Worm (Caenorhabditis elegans) whole organism, L3 larva: ENCODE measurements around the gene casy-1.

ENCODE experiments used
- R02D3.7 ChIP-seq: fragments of 150-350 bp; optimal IDR thresholded peaks from 2 replicates; lab custom pipeline; 2014; ENCODE audit warnings: missing biosample characterization, missing genetic modification characterization
- ZK546.5 ChIP-seq: sonication (generic microtip); optimal IDR thresholded peaks from 2 replicates; lab custom pipeline; 2017; ENCODE audit warnings: missing biosample characterization, missing genetic modification characterization
- aly-2 ChIP-seq: fragments of 150-350 bp; optimal IDR thresholded peaks from 2 replicates; lab custom pipeline; 2014; ENCODE audit warnings: missing biosample characterization, missing genetic modification characterization
- ama-1 ChIP-seq: fragments of 150-350 bp; optimal IDR thresholded peaks from 2 replicates; lab custom pipeline; 2018
- ceh-16 ChIP-seq: sonication (generic microtip); optimal IDR thresholded peaks from 2 replicates; lab custom pipeline; 2017; ENCODE audit warnings: missing biosample characterization, missing genetic modification characterization
- ceh-28 ChIP-seq: fragments of 150-350 bp; optimal IDR thresholded peaks from 2 replicates; lab custom pipeline; 2014; ENCODE audit warnings: missing biosample characterization, missing genetic modification reagents, missing genetic modification characterization
- ceh-82 ChIP-seq: fragments of 150-350 bp; optimal IDR thresholded peaks from 2 replicates; lab custom pipeline; 2014; ENCODE audit warnings: missing biosample characterization, missing genetic modification characterization
- ceh-9 ChIP-seq: sonication (generic microtip); optimal IDR thresholded peaks from 2 replicates; lab custom pipeline; 2018; ENCODE audit warnings: missing biosample characterization, missing genetic modification characterization
- daf-12 ChIP-seq: fragments of 150-350 bp; optimal IDR thresholded peaks from 2 replicates; lab custom pipeline; 2014; ENCODE audit warnings: missing biosample characterization, missing genetic modification reagents, missing genetic modification characterization
- egl-27 ChIP-seq: sonication (generic microtip); optimal IDR thresholded peaks from 4 replicates; lab custom pipeline; 2017; ENCODE audit warnings: missing biosample characterization, missing genetic modification reagents, missing genetic modification characterization
- egl-5 ChIP-seq: fragments of 150-350 bp; optimal IDR thresholded peaks from 2 replicates; lab custom pipeline; 2017; ENCODE audit warnings: missing biosample characterization, missing genetic modification reagents, missing genetic modification characterization, inconsistent platforms
- elt-1 ChIP-seq: fragments of 150-350 bp; optimal IDR thresholded peaks from 2 replicates; lab custom pipeline; 2014; ENCODE audit warnings: missing biosample characterization, missing genetic modification characterization
- elt-2 ChIP-seq: sonication (generic microtip); optimal IDR thresholded peaks from 2 replicates; lab custom pipeline; 2016; ENCODE audit warnings: missing genetic modification reagents, mild to moderate bottlenecking, missing genetic modification characterization, missing compliant biosample characterization
- elt-3 ChIP-seq, 3 experiments: fragments of 150-350 bp in 1 of 3; sonication (generic microtip) in 2 of 3; optimal IDR thresholded peaks; 2 replicates in 2 of 3; 4 replicates in 1 of 3; lab custom pipeline; 2014 to 2017; ENCODE audit warnings: missing biosample characterization in 3 of 3, missing genetic modification characterization in 3 of 3
- eor-1 ChIP-seq, 2 experiments: fragments of 150-350 bp; optimal IDR thresholded peaks; 2 replicates each; lab custom pipeline; 2014 to 2018; ENCODE audit warnings: missing biosample characterization in 2 of 2, missing genetic modification characterization in 2 of 2
- fkh-10 ChIP-seq: sonication (generic microtip); optimal IDR thresholded peaks from 2 replicates; lab custom pipeline; 2017; ENCODE audit warnings: missing biosample characterization, missing genetic modification reagents, missing genetic modification characterization
- fkh-2 ChIP-seq: fragments of 150-350 bp; optimal IDR thresholded peaks from 2 replicates; lab custom pipeline; 2014; ENCODE audit warnings: missing biosample characterization, missing genetic modification reagents, missing genetic modification characterization
- fos-1 ChIP-seq: fragments of 150-350 bp; optimal IDR thresholded peaks from 2 replicates; lab custom pipeline; 2014; ENCODE audit warnings: missing biosample characterization, missing genetic modification characterization
- jun-1 ChIP-seq: fragments of 150-350 bp; optimal IDR thresholded peaks from 2 replicates; lab custom pipeline; 2014; ENCODE audit warnings: missing biosample characterization, missing genetic modification reagents, missing genetic modification characterization
- lin-15B ChIP-seq: fragments of 150-350 bp; optimal IDR thresholded peaks from 2 replicates; lab custom pipeline; 2014; ENCODE audit warnings: missing biosample characterization, missing genetic modification characterization
- lin-39 ChIP-seq: fragments of 150-350 bp; optimal IDR thresholded peaks from 2 replicates; lab custom pipeline; 2018; ENCODE audit warnings: missing biosample characterization, missing genetic modification reagents, missing genetic modification characterization
- lsy-12 ChIP-seq: sonication (generic microtip); optimal IDR thresholded peaks from 2 replicates; lab custom pipeline; 2016; ENCODE audit warnings: mild to moderate bottlenecking, missing genetic modification characterization, missing compliant biosample characterization
- mdl-1 ChIP-seq: fragments of 150-350 bp; optimal IDR thresholded peaks from 2 replicates; lab custom pipeline; 2014; ENCODE audit warnings: missing biosample characterization, missing genetic modification characterization
- mml-1 ChIP-seq: fragments of 150-350 bp; sonication (generic microtip); optimal IDR thresholded peaks from 3 replicates; lab custom pipeline; 2014; ENCODE audit warnings: missing biosample characterization, missing genetic modification characterization
- nfya-1 ChIP-seq: sonication (generic microtip); optimal IDR thresholded peaks from 2 replicates; lab custom pipeline; 2017; ENCODE audit warnings: missing genetic modification characterization, mild to moderate bottlenecking, missing compliant biosample characterization, antibody characterized with exemption, moderate library complexity; ENCODE audit not compliant: insufficient read depth
- nhr-11 ChIP-seq: fragments of 150-350 bp; optimal IDR thresholded peaks from 2 replicates; lab custom pipeline; 2014; ENCODE audit warnings: missing biosample characterization, missing genetic modification characterization
- nhr-23 ChIP-seq: fragments of 150-350 bp; optimal IDR thresholded peaks from 2 replicates; lab custom pipeline; 2014; ENCODE audit warnings: missing biosample characterization, missing genetic modification reagents, missing genetic modification characterization
- nhr-237 ChIP-seq: fragments of 150-350 bp; optimal IDR thresholded peaks from 2 replicates; lab custom pipeline; 2014; ENCODE audit warnings: missing biosample characterization, missing genetic modification characterization
- nhr-25 ChIP-seq: sonication (generic microtip); optimal IDR thresholded peaks from 2 replicates; lab custom pipeline; 2017; ENCODE audit warnings: missing biosample characterization, missing genetic modification characterization
- nhr-43 ChIP-seq: sonication (generic microtip); optimal IDR thresholded peaks from 2 replicates; lab custom pipeline; 2016; ENCODE audit warnings: mild to moderate bottlenecking, missing genetic modification characterization, missing compliant biosample characterization; ENCODE audit not compliant: poor library complexity, severe bottlenecking
- nhr-67 ChIP-seq: fragments of 150-350 bp; optimal IDR thresholded peaks from 2 replicates; lab custom pipeline; 2014; ENCODE audit warnings: missing biosample characterization, missing genetic modification characterization
- nhr-76 ChIP-seq: fragments of 150-350 bp; sonication (generic microtip); optimal IDR thresholded peaks from 5 replicates; lab custom pipeline; 2014; ENCODE audit warnings: missing biosample characterization, missing genetic modification characterization
- nhr-77 ChIP-seq: fragments of 150-350 bp; optimal IDR thresholded peaks from 2 replicates; lab custom pipeline; 2014; ENCODE audit warnings: missing biosample characterization, missing genetic modification characterization
- pha-4 ChIP-seq: fragments of 150-350 bp; optimal IDR thresholded peaks from 2 replicates; lab custom pipeline; 2014; ENCODE audit warnings: missing biosample characterization, missing genetic modification reagents, missing genetic modification characterization
- pqm-1 ChIP-seq: fragments of 150-350 bp; optimal IDR thresholded peaks from 2 replicates; lab custom pipeline; 2017; ENCODE audit warnings: missing biosample characterization, missing genetic modification characterization, inconsistent platforms
- sea-2 ChIP-seq: fragments of 150-350 bp; sonication (generic microtip); optimal IDR thresholded peaks from 4 replicates; lab custom pipeline; 2014; ENCODE audit warnings: missing biosample characterization, missing genetic modification reagents, missing genetic modification characterization
- skn-1 ChIP-seq: fragments of 150-350 bp; optimal IDR thresholded peaks from 2 replicates; lab custom pipeline; 2014; ENCODE audit warnings: missing biosample characterization, missing genetic modification characterization
- snpc-4 ChIP-seq: fragments of 150-350 bp; optimal IDR thresholded peaks from 2 replicates; lab custom pipeline; 2014; ENCODE audit warnings: missing biosample characterization, missing genetic modification characterization
- tbx-2 ChIP-seq: sonication (generic microtip); optimal IDR thresholded peaks from 2 replicates; lab custom pipeline; 2016; ENCODE audit warnings: mild to moderate bottlenecking, missing genetic modification characterization, missing compliant biosample characterization
- unc-39 ChIP-seq: sonication (generic microtip); optimal IDR thresholded peaks from 4 replicates; lab custom pipeline; 2017; ENCODE audit warnings: missing biosample characterization, missing genetic modification characterization
- unc-62 ChIP-seq: fragments of 150-350 bp; sonication (generic microtip); optimal IDR thresholded peaks from 4 replicates; lab custom pipeline; 2014; ENCODE audit warnings: missing biosample characterization, missing genetic modification reagents, missing genetic modification characterization
- zag-1 ChIP-seq: fragments of 150-350 bp; optimal IDR thresholded peaks from 2 replicates; lab custom pipeline; 2014; ENCODE audit warnings: missing biosample characterization, missing genetic modification characterization
- ztf-11 ChIP-seq: fragments of 150-350 bp; optimal IDR thresholded peaks from 2 replicates; lab custom pipeline; 2014; ENCODE audit warnings: missing biosample characterization, missing genetic modification characterization
- ztf-4 ChIP-seq: fragments of 150-350 bp; optimal IDR thresholded peaks from 2 replicates; lab custom pipeline; 2014; ENCODE audit warnings: missing biosample characterization, missing genetic modification characterization

The casy-1 gene

DNA sequence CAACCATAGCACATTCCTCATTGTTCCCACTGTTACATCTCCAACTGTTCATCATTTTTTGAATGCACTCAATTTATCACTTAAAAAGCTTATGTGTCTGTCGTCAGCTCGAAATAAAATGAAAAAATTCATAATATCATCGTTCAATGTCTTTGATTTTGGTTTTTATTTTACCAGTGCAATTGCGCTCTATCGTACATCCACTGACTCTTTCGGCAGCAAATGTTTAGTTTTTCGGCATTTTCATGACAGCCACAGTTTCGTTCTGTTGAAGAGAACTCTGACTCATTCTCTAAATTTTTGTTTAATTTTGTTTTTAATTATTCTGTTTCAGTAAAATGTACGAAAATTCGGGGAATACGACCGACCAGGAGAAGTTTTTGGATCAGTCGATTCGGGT lies 49.0 kb downstream of the casy-1 start, which contains the start of gene vps-35:
Gene vps-35, plus strand, starts transcription at position 335 of the 400 bp plus-strand sequence.
- TF ChIP-seq fkh-2 (tag; lab: Kevin White, UChicago) = no peak
- TF ChIP-seq nhr-43 (tag; lab: Kevin White, UChicago) = no peak
- no peak for TF ChIP-seq unc-39 (tag; lab: Kevin White, UChicago)
- TF ChIP-seq lsy-12 = no peak
- TF ChIP-seq elt-2 (tag; lab: Kevin White, UChicago) = peak; percentile 12
- TF ChIP-seq ama-1 (lab: Kevin White, UChicago) = no peak
- TF ChIP-seq elt-1 (tag; lab: Kevin White, UChicago) = no peak
- peak; percentile 78 for TF ChIP-seq pha-4 (tag; lab: Kevin White, UChicago)
- no peak for TF ChIP-seq egl-27
- no peak for TF ChIP-seq egl-5
- TF ChIP-seq sea-2 (GFP tag; lab: Kevin White, UChicago) = no peak
- TF ChIP-seq fos-1 (tag; lab: Kevin White, UChicago) = no peak
- no peak for TF ChIP-seq jun-1 (tag; lab: Kevin White, UChicago)
- peak; percentile 73 for TF ChIP-seq skn-1
- no peak for TF ChIP-seq ceh-82 (tag; lab: Kevin White, UChicago)
- no peak for TF ChIP-seq unc-62
- no peak for TF ChIP-seq eor-1 (tag; optimal IDR thresholded peaks at IDR 0.05; lab: Kevin White, UChicago)
- TF ChIP-seq nhr-11 = no peak
- TF ChIP-seq R02D3.7 (tag; lab: Kevin White, UChicago) = no peak
- no peak for TF ChIP-seq ceh-28 (tag; lab: Kevin White, UChicago)
- TF ChIP-seq nhr-25 (tag; lab: Kevin White, UChicago) = peak; percentile 29
- TF ChIP-seq lin-15B (tag; lab: Kevin White, UChicago) = peak; percentile 46
- no peak for TF ChIP-seq zag-1
- TF ChIP-seq lin-39 = no peak
- peak; percentile 22 for TF ChIP-seq snpc-4 (tag; lab: Kevin White, UChicago)
- TF ChIP-seq nfya-1 = peak; percentile 42
- no peak for TF ChIP-seq mdl-1 (tag; lab: Kevin White, UChicago)
- TF ChIP-seq ztf-4 = no peak
- TF ChIP-seq nhr-237 = no peak
- TF ChIP-seq ceh-16 = no peak
- no peak for TF ChIP-seq ZK546.5 (tag; lab: Kevin White, UChicago)
- no peak for TF ChIP-seq daf-12 (tag; lab: Kevin White, UChicago)
- TF ChIP-seq pqm-1 (tag; lab: Kevin White, UChicago) = peak; percentile 40
- TF ChIP-seq nhr-67 = no peak
- TF ChIP-seq ceh-9 (tag; lab: Kevin White, UChicago) = no peak
- TF ChIP-seq nhr-77 = no peak
- TF ChIP-seq mml-1 (tag; lab: Kevin White, UChicago) = no peak
- TF ChIP-seq nhr-23 (tag; lab: Kevin White, UChicago) = no peak
- no peak for TF ChIP-seq tbx-2
- TF ChIP-seq aly-2 (tag; lab: Kevin White, UChicago) = no peak

DNA sequence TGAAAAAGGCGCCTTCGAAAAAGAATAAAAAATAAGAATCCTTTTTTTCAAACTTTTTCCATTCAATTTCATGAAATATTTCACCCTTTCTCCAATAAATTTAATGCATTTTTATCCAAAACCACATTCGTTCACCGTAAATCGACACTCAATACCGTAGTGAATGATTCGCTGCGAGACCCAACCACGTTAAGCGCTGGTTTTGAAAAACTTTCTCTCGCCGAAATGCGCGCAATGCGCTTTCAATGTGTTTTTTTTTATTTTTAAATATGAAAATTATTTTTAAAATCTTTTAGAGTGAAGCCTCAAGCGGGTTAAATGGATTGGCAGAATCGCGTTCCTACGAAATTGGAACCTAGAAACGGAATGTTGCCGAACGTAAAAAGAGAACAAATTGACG lies 50.2 kb downstream of the casy-1 start, which contains the start of gene F59G1.8:
Gene F59G1.8, plus strand, starts transcription at position 293 of the 400 bp plus-strand sequence.
- TF ChIP-seq zag-1 (no peak), ztf-11 (no peak), ceh-9 (tag; lab: Kevin White, UChicago) (no peak), nhr-237 (no peak), ZK546.5 (tag; lab: Kevin White, UChicago) (no peak), nhr-76 (no peak), lin-39 (no peak), nhr-77 (no peak), tbx-2 (no peak), lsy-12 (no peak)

DNA sequence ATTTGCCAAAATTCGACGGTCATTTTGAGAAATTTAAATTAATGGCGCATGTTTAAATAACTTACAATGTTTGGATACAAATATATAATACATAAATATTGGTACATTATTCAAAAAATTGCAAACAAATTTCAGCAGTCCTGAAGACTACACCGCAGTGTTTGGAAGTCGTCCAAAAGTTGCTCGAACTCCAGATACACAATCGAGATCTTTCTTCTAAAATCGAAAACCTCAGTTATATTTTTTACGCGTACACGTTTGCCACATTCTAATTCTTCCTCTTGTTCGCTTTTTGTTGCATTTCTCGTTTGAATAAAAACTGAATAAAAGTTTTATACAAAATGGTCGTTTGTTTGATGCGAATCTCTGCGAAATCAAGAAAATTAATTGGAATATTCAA lies 52.2 kb downstream of the casy-1 start, which contains the start of gene tsp-18:
Gene tsp-18, plus strand, starts transcription at position 301 of the 400 bp plus-strand sequence.
- TF ChIP-seq ceh-82 (tag; lab: Kevin White, UChicago) = no peak
- TF ChIP-seq elt-3 (tag; optimal IDR thresholded peaks at IDR 0.05; lab: Kevin White, UChicago) = no peak
- no peak for TF ChIP-seq unc-62
- TF ChIP-seq nhr-76 = no peak
- TF ChIP-seq zag-1 = no peak
- TF ChIP-seq ceh-9 (tag; lab: Kevin White, UChicago) = no peak
- no peak for TF ChIP-seq nhr-67
- no peak for TF ChIP-seq nhr-11
- TF ChIP-seq unc-39 (tag; lab: Kevin White, UChicago) = no peak
- TF ChIP-seq ama-1 (lab: Kevin White, UChicago) = no peak
- TF ChIP-seq nhr-43 (tag; lab: Kevin White, UChicago) = no peak
- TF ChIP-seq fkh-10 (GFP tag; lab: Kevin White, UChicago) = no peak
- no peak for TF ChIP-seq nfya-1
- TF ChIP-seq mdl-1 (tag; lab: Kevin White, UChicago) = no peak
- no peak for TF ChIP-seq daf-12 (tag; lab: Kevin White, UChicago)
- TF ChIP-seq ZK546.5 (tag; lab: Kevin White, UChicago) = no peak
- TF ChIP-seq nhr-77 = no peak
- TF ChIP-seq lin-15B (tag; lab: Kevin White, UChicago) = no peak
- no peak for TF ChIP-seq jun-1 (tag; lab: Kevin White, UChicago)
- no peak for TF ChIP-seq R02D3.7 (tag; lab: Kevin White, UChicago)
